Worm (Caenorhabditis elegans) whole organism, young adult: Measurements from ENCODE around the gene sra-32.

Experiments used
- B0336.3 ChIP-seq: fragments of 200-800 bp; sonication (Bioruptor generic); IDR thresholded peaks from 2 replicates; pipeline ENCODE4 v1.3.6; 2022; ENCODE audit warnings: missing genetic modification characterization, missing compliant biosample characterization
- C06A6.2 ChIP-seq: fragments of 200-800 bp; sonication (Bioruptor generic); conservative IDR thresholded peaks from 2 replicates; pipeline ENCODE4 v1.3.6; 2022; ENCODE audit warnings: missing genetic modification characterization, missing compliant biosample characterization
- C17E4.6 ChIP-seq: fragments of 200-800 bp; sonication (Bioruptor generic); IDR thresholded peaks from 2 replicates; pipeline ENCODE4 v1.3.6; 2022; ENCODE audit warnings: missing genetic modification reagents, missing genetic modification characterization, missing compliant biosample characterization
- F23B12.7 ChIP-seq: sonication (generic microtip); optimal IDR thresholded peaks from 2 replicates; lab custom pipeline; 2017; ENCODE audit warnings: missing genetic modification characterization, mild to moderate bottlenecking, missing compliant biosample characterization, antibody characterized with exemption, moderate library complexity; ENCODE audit not compliant: insufficient read depth
- Y56A3A.18 ChIP-seq: fragments of 200-800 bp; sonication (Bioruptor generic); IDR thresholded peaks from 2 replicates; pipeline ENCODE4 v1.3.6; 2022; ENCODE audit warnings: missing genetic modification reagents, missing genetic modification characterization, missing compliant biosample characterization
- aptf-2 ChIP-seq: fragments of 200-800 bp; sonication (Bioruptor generic); conservative IDR thresholded peaks from 2 replicates; pipeline ENCODE4 v1.3.6; 2022; ENCODE audit warnings: missing genetic modification reagents, missing genetic modification characterization, missing compliant biosample characterization
- aptf-3 ChIP-seq: fragments of 200-800 bp; sonication (Bioruptor generic); IDR thresholded peaks from 2 replicates; pipeline ENCODE4 v1.3.6; 2022; ENCODE audit warnings: missing genetic modification characterization, missing compliant biosample characterization
- athp-1 ChIP-seq: sonication (generic microtip); optimal IDR thresholded peaks from 2 replicates; lab custom pipeline; 2017; ENCODE audit warnings: mild to moderate bottlenecking, missing genetic modification characterization, missing compliant biosample characterization
- attf-6 ChIP-seq: fragments of 200-800 bp; sonication (Bioruptor generic); IDR thresholded peaks from 2 replicates; pipeline ENCODE4 v1.3.6; 2022; ENCODE audit warnings: missing genetic modification reagents, missing genetic modification characterization, missing compliant biosample characterization
- bed-1 ChIP-seq: fragments of 200-800 bp; sonication (Bioruptor generic); IDR thresholded peaks from 2 replicates; pipeline ENCODE4 v1.3.6; 2022; ENCODE audit warnings: missing genetic modification reagents, missing genetic modification characterization, missing compliant biosample characterization
- bed-2 ChIP-seq: fragments of 200-800 bp; sonication (Bioruptor generic); IDR thresholded peaks from 2 replicates; pipeline ENCODE4 v1.3.6; 2022; ENCODE audit warnings: missing genetic modification reagents, missing genetic modification characterization, missing compliant biosample characterization
- cebp-1 ChIP-seq, 2 experiments: fragments of 200-800 bp in 1 of 2; sonication (Bioruptor generic) in 1 of 2; sonication (generic microtip) in 1 of 2; IDR thresholded peaks in 1 of 2; optimal IDR thresholded peaks in 1 of 2; 2 replicates each; pipeline versions ENCODE4 v1.3.6 to Lab custom; 2017 to 2022; ENCODE audit warnings: missing compliant biosample characterization in 2 of 2, missing genetic modification characterization in 2 of 2, mild to moderate bottlenecking in 1 of 2, missing genetic modification reagents in 1 of 2, moderate library complexity in 1 of 2
- cebp-2 ChIP-seq: fragments of 200-800 bp; sonication (Bioruptor generic); IDR thresholded peaks from 2 replicates; pipeline ENCODE4 v1.3.6; 2022; ENCODE audit warnings: missing genetic modification characterization, missing compliant biosample characterization
- dpff-1 ChIP-seq: sonication (generic microtip); optimal IDR thresholded peaks from 2 replicates; lab custom pipeline; 2017; ENCODE audit warnings: mild to moderate bottlenecking, missing genetic modification characterization, missing compliant biosample characterization
- dpl-1 ChIP-seq: fragments of 150-350 bp; optimal IDR thresholded peaks from 2 replicates; lab custom pipeline; 2014; ENCODE audit warnings: missing biosample characterization, missing genetic modification reagents, missing genetic modification characterization
- egl-44 ChIP-seq: fragments of 200-800 bp; sonication (Bioruptor generic); IDR thresholded peaks from 2 replicates; pipeline ENCODE4 v1.3.6; 2022; ENCODE audit warnings: missing genetic modification reagents, missing genetic modification characterization, missing compliant biosample characterization
- him-1 ChIP-seq: sonication (generic microtip); optimal IDR thresholded peaks from 2 replicates; lab custom pipeline; 2016; ENCODE audit warnings: missing genotype, missing genetic modification reagents, missing genetic modification characterization, missing compliant biosample characterization
- let-526 ChIP-seq: fragments of 200-800 bp; sonication (Bioruptor generic); IDR thresholded peaks from 2 replicates; pipeline ENCODE4 v1.3.6; 2022; ENCODE audit warnings: missing genetic modification reagents, missing genetic modification characterization, missing compliant biosample characterization
- lin-40 ChIP-seq: sonication (generic microtip); optimal IDR thresholded peaks from 2 replicates; lab custom pipeline; 2016; ENCODE audit warnings: missing genetic modification characterization, mild to moderate bottlenecking, missing compliant biosample characterization, missing genotype, missing genetic modification reagents
- madf-6 ChIP-seq: fragments of 200-800 bp; sonication (Bioruptor generic); IDR thresholded peaks from 2 replicates; pipeline ENCODE4 v1.3.6; 2022; ENCODE audit warnings: missing genetic modification reagents, missing genetic modification characterization, missing compliant biosample characterization
- mcd-1 ChIP-seq: fragments of 200-800 bp; sonication (Bioruptor generic); IDR thresholded peaks from 2 replicates; pipeline ENCODE4 v1.3.6; 2022; ENCODE audit warnings: missing genetic modification reagents, missing genetic modification characterization, missing compliant biosample characterization
- mel-28 ChIP-seq: sonication (generic microtip); optimal IDR thresholded peaks from 2 replicates; lab custom pipeline; 2016; ENCODE audit warnings: borderline replicate concordance, mild to moderate bottlenecking, missing genetic modification characterization, missing compliant biosample characterization
- mes-4 ChIP-seq: sonication (generic microtip); optimal IDR thresholded peaks from 2 replicates; lab custom pipeline; 2016; ENCODE audit warnings: missing genotype, missing genetic modification characterization, missing compliant biosample characterization
- mxl-1 ChIP-seq: sonication (generic microtip); optimal IDR thresholded peaks from 2 replicates; lab custom pipeline; 2016; ENCODE audit warnings: missing genetic modification characterization, missing compliant biosample characterization
- nfya-1 ChIP-seq: sonication (generic microtip); optimal IDR thresholded peaks from 2 replicates; lab custom pipeline; 2017; ENCODE audit warnings: antibody characterized with exemption, missing compliant biosample characterization, missing genetic modification characterization, borderline replicate concordance; ENCODE audit not compliant: insufficient read depth
- nhr-90 ChIP-seq: sonication (generic microtip); optimal IDR thresholded peaks from 2 replicates; lab custom pipeline; 2016; ENCODE audit warnings: missing genotype, mild to moderate bottlenecking, missing genetic modification characterization, missing compliant biosample characterization
- pbrm-1 ChIP-seq: fragments of 200-800 bp; sonication (Bioruptor generic); IDR thresholded peaks from 2 replicates; pipeline ENCODE4 v1.3.6; 2022; ENCODE audit warnings: missing genetic modification reagents, missing genetic modification characterization, missing compliant biosample characterization
- rcor-1 ChIP-seq: fragments of 200-800 bp; sonication (Bioruptor generic); IDR thresholded peaks from 2 replicates; pipeline ENCODE4 v1.3.6; 2022; ENCODE audit warnings: missing genetic modification reagents, missing genetic modification characterization, missing compliant biosample characterization
- rec-8 ChIP-seq, 2 experiments: sonication (generic microtip); optimal IDR thresholded peaks; 2 replicates each; lab custom pipeline; 2016; ENCODE audit warnings: mild to moderate bottlenecking in 2 of 2, missing genetic modification characterization in 2 of 2, missing genetic modification reagents in 2 of 2, missing genotype in 2 of 2, missing biosample characterization in 1 of 2, missing compliant biosample characterization in 1 of 2, moderate library complexity in 1 of 2
- sea-2 ChIP-seq: fragments of 200-800 bp; sonication (Bioruptor generic); IDR thresholded peaks from 2 replicates; pipeline ENCODE4 v1.3.6; 2022; ENCODE audit warnings: missing genetic modification characterization, missing compliant biosample characterization
- snpc-4 ChIP-seq, 5 experiments: fragments of 150-350 bp in 1 of 5; sonication (generic microtip) in 4 of 5; optimal IDR thresholded peaks; 2 replicates each; lab custom pipeline; 2014 to 2018; ENCODE audit warnings: missing genetic modification characterization in 5 of 5, missing biosample characterization in 3 of 5, antibody characterized with exemption in 2 of 5, mild to moderate bottlenecking in 2 of 5, missing compliant biosample characterization in 2 of 5, missing genotype in 2 of 5, moderate library complexity in 2 of 5, missing genetic modification reagents in 1 of 5
- sptf-2 ChIP-seq: fragments of 200-800 bp; sonication (Bioruptor generic); optimal IDR thresholded peaks from 2 replicates; lab custom pipeline; 2018; ENCODE audit warnings: mild to moderate bottlenecking, missing genetic modification characterization, missing compliant biosample characterization
- tbp1 ChIP-seq: fragments of 200-800 bp; sonication (Bioruptor generic); optimal IDR thresholded peaks from 2 replicates; lab custom pipeline; 2018; ENCODE audit warnings: mild to moderate bottlenecking, missing genetic modification characterization, missing compliant biosample characterization
- tbx-9 ChIP-seq: sonication (generic microtip); optimal IDR thresholded peaks from 2 replicates; lab custom pipeline; 2016; ENCODE audit warnings: borderline replicate concordance, missing genetic modification characterization, inconsistent platforms, missing compliant biosample characterization
- tlf-1 ChIP-seq: fragments of 200-800 bp; sonication (Bioruptor generic); optimal IDR thresholded peaks from 2 replicates; lab custom pipeline; 2018; ENCODE audit warnings: mild to moderate bottlenecking, missing genetic modification characterization, missing compliant biosample characterization
- zfh-2 ChIP-seq: fragments of 200-800 bp; sonication (Bioruptor generic); conservative IDR thresholded peaks from 2 replicates; pipeline ENCODE4 v1.3.6; 2022; ENCODE audit warnings: missing genetic modification reagents, missing genetic modification characterization, missing compliant biosample characterization
- ztf-25 ChIP-seq: fragments of 200-800 bp; sonication (Bioruptor generic); IDR thresholded peaks from 2 replicates; pipeline ENCODE4 v1.3.6; 2022; ENCODE audit warnings: missing genetic modification reagents, missing genetic modification characterization, missing compliant biosample characterization

The sra-32 gene

DNA sequence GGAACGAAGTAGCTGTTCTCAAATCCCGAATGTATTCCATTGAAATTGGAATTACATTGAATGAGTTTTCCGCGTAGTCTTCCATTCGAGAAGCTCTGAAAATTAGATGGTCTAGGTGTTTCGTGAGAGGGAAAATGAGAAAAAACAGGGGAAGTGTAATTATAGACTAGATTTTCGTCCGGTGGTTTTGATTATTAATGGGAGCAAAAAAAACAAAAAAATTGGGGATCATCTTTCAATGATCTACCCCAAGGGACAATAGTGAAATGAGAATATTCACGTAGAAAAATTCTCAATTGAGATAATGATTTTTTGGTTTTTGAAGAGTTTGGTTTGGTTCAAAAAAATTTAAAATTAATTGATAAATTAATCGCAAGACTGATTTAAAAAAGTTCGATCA, at the start of gene sra-32:
Gene sra-32, minus strand, starts transcription at position 101 of the 400 bp plus-strand sequence.
- TF ChIP-seq mcd-1 (GFP tag; lab: Robert Waterston, UW) = no peak
- no peak for TF ChIP-seq C17E4.6 (GFP tag; lab: Robert Waterston, UW)
- TF ChIP-seq him-1 (tag; lab: Kevin White, UChicago) = no peak
- no peak for TF ChIP-seq nhr-90 (tag; lab: Kevin White, UChicago)
- no peak for TF ChIP-seq mes-4
- TF ChIP-seq aptf-3 (GFP tag; lab: Robert Waterston, UW) = no peak
- TF ChIP-seq rcor-1 = no peak
- no peak for TF ChIP-seq egl-44 (GFP tag; lab: Robert Waterston, UW)
- TF ChIP-seq attf-6 (GFP tag; lab: Robert Waterston, UW) = no peak
- no peak for TF ChIP-seq dpff-1 (tag; lab: Kevin White, UChicago)
- TF ChIP-seq ztf-25 (GFP tag; lab: Robert Waterston, UW) = no peak
- TF ChIP-seq bed-1 (GFP tag; lab: Robert Waterston, UW) = no peak
- no peak for TF ChIP-seq tlf-1 (GFP tag; lab: Kevin White, UChicago)

DNA sequence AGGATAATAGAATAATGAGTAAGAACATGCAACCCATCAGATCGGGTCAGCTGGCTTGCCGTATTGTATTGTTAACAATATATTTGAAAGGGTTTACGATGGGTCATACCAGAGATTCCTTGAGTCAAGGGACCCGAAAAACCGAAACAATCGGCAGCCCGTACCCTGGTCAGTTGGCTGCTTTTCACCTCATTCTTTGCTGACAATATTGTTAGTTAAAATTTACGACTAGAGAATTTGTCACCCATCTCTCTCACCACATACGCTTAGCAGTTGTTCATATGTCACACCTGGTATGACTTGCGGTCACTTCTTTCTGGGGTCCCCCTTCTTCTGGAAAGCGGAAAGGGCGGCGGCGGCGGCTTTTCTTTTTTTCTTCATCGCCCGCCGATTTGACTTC, 49.3 kb upstream of the sra-32 start:
- TF ChIP-seq F23B12.7 (no peak), aptf-2 (GFP tag; lab: Robert Waterston, UW) (no peak), athp-1 (no peak), nfya-1 (no peak), cebp-2 (GFP tag; lab: Robert Waterston, UW) (no peak), zfh-2 (GFP tag; lab: Robert Waterston, UW) (no peak), Y56A3A.18 (GFP tag; lab: Robert Waterston, UW) (no peak), mel-28 (tag; lab: Kevin White, UChicago) (no peak), tbx-9 (tag; lab: Kevin White, UChicago) (no peak), lin-40 (no peak)
- TF ChIP-seq, all 124 proteins: peak for 0

DNA sequence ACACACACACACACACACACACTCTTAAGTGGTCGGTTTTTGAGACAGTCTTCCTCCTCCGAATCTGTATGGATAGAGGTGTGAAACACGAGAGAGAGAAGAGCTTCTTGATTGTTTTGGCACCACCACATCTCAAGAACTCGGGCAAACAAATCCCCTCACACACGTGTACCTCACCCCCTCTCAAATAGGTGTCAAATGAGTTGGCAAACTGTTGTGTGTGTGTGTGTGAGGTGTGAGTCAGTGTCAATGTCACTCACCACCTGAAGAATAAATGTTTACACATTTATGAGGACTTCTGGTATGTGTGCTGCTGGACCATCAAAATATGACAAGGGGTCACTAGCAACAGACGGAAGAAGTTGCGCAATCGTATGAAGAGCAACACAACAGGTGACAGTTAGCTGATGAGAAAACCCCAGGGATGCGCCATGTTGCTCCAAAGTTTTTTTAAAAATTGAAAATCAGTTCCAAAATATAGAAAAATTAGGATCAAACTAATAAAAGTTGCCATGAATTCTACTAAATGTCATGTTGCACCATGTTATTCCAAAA, 48.2 kb upstream of the sra-32 start:
- no peak for TF ChIP-seq mxl-1
- no peak for TF ChIP-seq snpc-4 (GFP tag; optimal IDR thresholded peaks at IDR 0.05; lab: Kevin White, UChicago)
- TF ChIP-seq snpc-4 (tag; optimal IDR thresholded peaks at IDR 0.05; lab: Kevin White, UChicago) = no peak
- no peak for TF ChIP-seq tbp1 (GFP tag; lab: Kevin White, UChicago)
- no peak for TF ChIP-seq ztf-25 (GFP tag; lab: Robert Waterston, UW)
- TF ChIP-seq dpl-1 (GFP tag; lab: Kevin White, UChicago) = no peak

DNA sequence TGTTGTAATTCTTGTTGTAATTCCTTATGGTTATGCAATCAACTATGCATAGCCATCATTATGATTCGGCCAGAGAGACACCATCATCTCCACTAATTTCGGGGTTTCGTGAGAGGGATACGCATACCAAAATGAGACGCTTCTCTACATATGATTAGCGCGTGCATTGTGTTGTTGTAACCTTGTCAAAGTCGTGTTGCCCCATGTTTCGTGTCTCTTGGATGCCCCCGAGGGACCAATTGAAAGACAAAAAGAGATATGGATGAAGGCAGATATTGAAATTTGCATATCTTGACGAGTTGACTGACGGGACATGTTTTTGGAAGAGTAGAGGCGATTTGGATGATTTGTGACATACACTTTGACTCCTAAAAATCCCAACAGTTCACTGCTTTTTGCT, 47.6 kb upstream of the sra-32 start:
- TF ChIP-seq cebp-1 (GFP tag; IDR thresholded peaks at IDR 0.05; lab: Robert Waterston, UW) = no peak
- TF ChIP-seq cebp-1 (tag; optimal IDR thresholded peaks at IDR 0.05; lab: Kevin White, UChicago) = no peak
- no peak for TF ChIP-seq C06A6.2 (GFP tag; lab: Robert Waterston, UW)
- no peak for TF ChIP-seq him-1 (tag; lab: Kevin White, UChicago)
- TF ChIP-seq aptf-2 (GFP tag; lab: Robert Waterston, UW) = no peak
- no peak for TF ChIP-seq rec-8 (tag; optimal IDR thresholded peaks at IDR 0.05; lab: Kevin White, UChicago)
- TF ChIP-seq tbx-9 (tag; lab: Kevin White, UChicago) = no peak
- TF ChIP-seq sea-2 = no peak
- no peak for TF ChIP-seq pbrm-1 (GFP tag; lab: Robert Waterston, UW)
- TF ChIP-seq B0336.3 (GFP tag; lab: Robert Waterston, UW) = no peak
- TF ChIP-seq let-526 (GFP tag; lab: Robert Waterston, UW) = no peak
- no peak for TF ChIP-seq madf-6 (GFP tag; lab: Robert Waterston, UW)
- TF ChIP-seq sptf-2 (GFP tag; lab: Kevin White, UChicago) = no peak
- TF ChIP-seq bed-2 (GFP tag; lab: Robert Waterston, UW) = no peak
